Worm (Caenorhabditis elegans): Measurements from ENCODE around the gene srg-54.

DNA sequence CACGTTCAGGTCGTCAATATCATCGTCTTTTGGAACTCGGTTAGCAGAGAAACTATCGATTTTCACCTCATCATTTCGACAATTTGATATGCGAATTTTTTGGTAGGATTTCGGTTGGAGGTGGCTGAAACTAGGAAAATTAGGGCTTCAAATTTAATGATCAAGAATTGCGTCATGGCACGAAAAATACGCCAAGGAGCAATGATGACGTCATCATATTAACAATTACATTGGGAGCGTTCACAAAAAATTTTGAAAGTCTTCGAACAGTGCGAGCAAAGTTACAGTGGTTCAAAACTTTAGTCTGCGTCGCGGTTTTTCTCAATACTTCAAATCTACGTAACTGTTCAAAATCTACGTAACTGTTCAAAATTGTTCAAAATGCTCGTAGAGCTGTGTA lies 18.9 kb upstream of the srg-54 start:
- TF ChIP-seq nhr-237 (tag; optimal IDR thresholded peaks at IDR 0.05), result no peak
- no peak for TF ChIP-seq zag-1 (tag; optimal IDR thresholded peaks at IDR 0.05)
- no peak for TF ChIP-seq nhr-25 (tag; optimal IDR thresholded peaks at IDR 0.05)
- TF ChIP-seq lsy-2 (tag; optimal IDR thresholded peaks at IDR 0.05), result no peak
- TF ChIP-seq nhr-10 (tag; optimal IDR thresholded peaks at IDR 0.05), result no peak
- TF ChIP-seq ama-1 (optimal IDR thresholded peaks at IDR 0.05), result no peak
- no peak for TF ChIP-seq mdl-1 (tag; optimal IDR thresholded peaks at IDR 0.05)
- TF ChIP-seq ztf-11 (tag; optimal IDR thresholded peaks at IDR 0.05), result no peak
- TF ChIP-seq unc-39 (tag; optimal IDR thresholded peaks at IDR 0.05), result no peak
- TF ChIP-seq crh-2 (tag; optimal IDR thresholded peaks at IDR 0.05), result no peak
